Worm (Caenorhabditis elegans) whole organism, midembryonic: ENCODE measurements around the gene fipr-20.

Experiments
- flt-1 ChIP-seq: fragments of 200-800 bp; sonication (Bioruptor generic); IDR thresholded peaks from 2 replicates; pipeline ENCODE4 v1.3.6; 2022; ENCODE audit warnings: missing genetic modification characterization, missing compliant biosample characterization
- ztf-23 ChIP-seq: fragments of 200-800 bp; sonication (Bioruptor generic); IDR thresholded peaks from 2 replicates; pipeline ENCODE4 v1.3.6; 2022; ENCODE audit warnings: missing genetic modification reagents, missing genetic modification characterization, missing compliant biosample characterization

- TF ChIP-seq flt-1 (GFP tag; lab: Robert Waterston, UW) (no peak), ztf-23 (no peak)
Measured at ce11 chrIII:7465347-7465746, 3.2 kb upstream of the fipr-20 start, which contains the start of gene fum-1.
